Fruit fly (Drosophila melanogaster): ENCODE results near the gene CG17375.

The CG17375 gene

dm6 chr2L:6821631-6822030 lies 16.0 kb upstream of the CG17375 start, which contains the start of gene sens-2 (continued):
- TF ChIP-seq ham (GFP tag; IDR thresholded peaks at IDR 0.05), result no peak
- TF ChIP-seq lab (GFP tag; optimal IDR thresholded peaks at IDR 0.05), result peak; percentile 37
- no peak for TF ChIP-seq H15 (GFP tag; IDR thresholded peaks at IDR 0.05)
- no peak for TF ChIP-seq CG6254 (GFP tag; optimal IDR thresholded peaks at IDR 0.05)
- no peak for TF ChIP-seq tna (GFP tag; IDR thresholded peaks at IDR 0.05; ENCODE audit: partially characterized antibody)
- no peak for TF ChIP-seq CG10147 (GFP tag; optimal IDR thresholded peaks at IDR 0.05)
- no peak for TF ChIP-seq CG9876 (GFP tag; optimal IDR thresholded peaks at IDR 0.05)
- no peak for TF ChIP-seq corto (GFP tag; optimal IDR thresholded peaks at IDR 0.05)
- no peak for TF ChIP-seq CG13775 (GFP tag; optimal IDR thresholded peaks at IDR 0.05)
- 0 out of 2 replicates have a peak, but pooled peaks have one; percentile 27 for TF ChIP-seq GATAe (GFP tag; conservative IDR thresholded peaks at IDR 0.05)
- TF ChIP-seq Chrac-16 (GFP tag; optimal IDR thresholded peaks at IDR 0.05), result no peak
- no peak for TF ChIP-seq bab2 (GFP tag; optimal IDR thresholded peaks at IDR 0.05)
- no peak for TF ChIP-seq CG2712 (tag; optimal IDR thresholded peaks at IDR 0.05)
- no peak for TF ChIP-seq MESR4 (GFP tag; optimal IDR thresholded peaks at IDR 0.05)
- no peak for TF ChIP-seq BtbVII (GFP tag; optimal IDR thresholded peaks at IDR 0.05)
- no peak for TF ChIP-seq CG15011 (GFP tag; optimal IDR thresholded peaks at IDR 0.05)
- no peak for TF ChIP-seq CG4730 (GFP tag; IDR thresholded peaks at IDR 0.05)
- no peak for TF ChIP-seq CG18764 (GFP tag; optimal IDR thresholded peaks at IDR 0.05)
- no peak for TF ChIP-seq gfzf (GFP tag; optimal IDR thresholded peaks at IDR 0.05)
- TF ChIP-seq pum (GFP tag; optimal IDR thresholded peaks at IDR 0.05), result no peak
- no peak for TF ChIP-seq CG6654 (GFP tag; optimal IDR thresholded peaks at IDR 0.05)
- TF ChIP-seq lmd (GFP tag; IDR thresholded peaks at IDR 0.05), result no peak
- TF ChIP-seq sd (tag; optimal IDR thresholded peaks at IDR 0.05), result peak; percentile 76
- no peak for TF ChIP-seq dpn (GFP tag; optimal IDR thresholded peaks at IDR 0.05)
- no peak for TF ChIP-seq YL-1 (GFP tag; optimal IDR thresholded peaks at IDR 0.05)
- TF ChIP-seq mirr (GFP tag; optimal IDR thresholded peaks at IDR 0.05), result peak; percentile 41
- no peak for TF ChIP-seq Dip3 (GFP tag; optimal IDR thresholded peaks at IDR 0.05)
- no peak for TF ChIP-seq CG18619 (GFP tag; optimal IDR thresholded peaks at IDR 0.05)
- TF ChIP-seq ci (GFP tag; IDR thresholded peaks at IDR 0.05), result peak; percentile 76; the same call in 2 of the 3 replicates
- TF ChIP-seq CG4360 (GFP tag; IDR thresholded peaks at IDR 0.05), result peak; percentile 65
- no peak for TF ChIP-seq Myb (GFP tag; optimal IDR thresholded peaks at IDR 0.05)
- peak; percentile 42 for TF ChIP-seq kni (GFP tag; optimal IDR thresholded peaks at IDR 0.05)
- TF ChIP-seq hth (optimal IDR thresholded peaks at IDR 0.05), result no peak
- no peak for TF ChIP-seq h (optimal IDR thresholded peaks at IDR 0.05)
- TF ChIP-seq zfh1 (GFP tag; IDR thresholded peaks at IDR 0.05), result no peak
- TF ChIP-seq Ptx1 (GFP tag; IDR thresholded peaks at IDR 0.05), result no peak
- no peak for TF ChIP-seq exex (tag; optimal IDR thresholded peaks at IDR 0.05)
- peak; percentile 88 for TF ChIP-seq Neu2 (GFP tag; optimal IDR thresholded peaks at IDR 0.05; ENCODE audit: borderline replicate concordance)
- TF ChIP-seq CG13287 (GFP tag; IDR thresholded peaks at IDR 0.05; ENCODE audit: partially characterized antibody), result peak; percentile 25; the same call in 1 of the 2 replicates
- peak; percentile 9; the same call in 1 of the 2 replicates for TF ChIP-seq CG14014 (GFP tag; IDR thresholded peaks at IDR 0.05)
- no peak for TF ChIP-seq al (GFP tag; IDR thresholded peaks at IDR 0.05)
- TF ChIP-seq CkIIα-i1 (GFP tag; IDR thresholded peaks at IDR 0.05), result no peak
- no peak for TF ChIP-seq ase (GFP tag; IDR thresholded peaks at IDR 0.05)
- TF ChIP-seq CG11398 (GFP tag; optimal IDR thresholded peaks at IDR 0.05), result no peak
- no peak for TF ChIP-seq twi (tag; optimal IDR thresholded peaks at IDR 0.05)
- no peak for TF ChIP-seq ATbp (GFP tag; optimal IDR thresholded peaks at IDR 0.05)
- TF ChIP-seq toy (GFP tag; IDR thresholded peaks at IDR 0.05), result no peak
- TF ChIP-seq CG1024 (GFP tag; IDR thresholded peaks at IDR 0.05), result peak; percentile 47; the same call in 1 of the 2 replicates
- no peak for TF ChIP-seq Ssrp (tag; optimal IDR thresholded peaks at IDR 0.05)
- TF ChIP-seq Usf (GFP tag; optimal IDR thresholded peaks at IDR 0.05), result no peak
- TF ChIP-seq CG7987 (GFP tag; optimal IDR thresholded peaks at IDR 0.05), result no peak
- TF ChIP-seq chm (GFP tag; IDR thresholded peaks at IDR 0.05), result peak; percentile 76
